Fruit fly (Drosophila melanogaster) whole organism, adult: Measurements from ENCODE around the gene CG16779.

ENCODE experiments used
- CG12768 ChIP-seq: fragments of 200-800 bp; sonication (Bioruptor generic); optimal IDR thresholded peaks from 2 replicates; lab custom pipeline; 2017; ENCODE audit warnings: missing biosample characterization, missing genetic modification characterization, mild to moderate bottlenecking, moderate library complexity, missing genetic modification reagents
- CG33017 ChIP-seq: fragments of 200-800 bp; sonication (Bioruptor generic); optimal IDR thresholded peaks from 2 replicates; lab custom pipeline; 2018; ENCODE audit warnings: missing biosample characterization, mild to moderate bottlenecking, missing genetic modification characterization, moderate library complexity
- CG5204 ChIP-seq: fragments of 200-800 bp; sonication (Bioruptor generic); optimal IDR thresholded peaks from 2 replicates; lab custom pipeline; 2016; ENCODE audit warnings: missing biosample characterization, missing genetic modification characterization
- Crg-1 ChIP-seq: fragments of 200-800 bp; sonication (Bioruptor generic); optimal IDR thresholded peaks from 2 replicates; lab custom pipeline; 2016; ENCODE audit warnings: missing biosample characterization, missing genetic modification characterization
- bab1 ChIP-seq: fragments of 200-800 bp; sonication (Bioruptor generic); optimal IDR thresholded peaks from 3 replicates; lab custom pipeline; 2019; ENCODE audit warnings: missing biosample characterization, mild to moderate bottlenecking, missing genetic modification characterization, moderate library complexity
- kay ChIP-seq: fragments of 200-800 bp; sonication (Bioruptor generic); peaks from one replicate; lab custom pipeline; 2016; ENCODE audit warnings: missing biosample characterization, missing genetic modification characterization, borderline replicate concordance
- ovo ChIP-seq: fragments of 200-800 bp; sonication (Bioruptor generic); optimal IDR thresholded peaks from 2 replicates; lab custom pipeline; 2016; ENCODE audit warnings: missing biosample characterization, missing genetic modification characterization

- TF ChIP-seq Crg-1 (GFP tag; lab: Kevin White, UChicago) (no peak), CG33017 (no peak), bab1 (GFP tag; lab: Kevin White, UChicago) (no peak), CG12768 (no peak), kay (GFP tag; lab: Kevin White, UChicago) (no peak), ovo (GFP tag; lab: Kevin White, UChicago) (peak; percentile 12), CG5204 (GFP tag; lab: Kevin White, UChicago) (no peak)
Measured at dm6 chr3R:9516400-9516852, 22.9 kb upstream of the CG16779 start.
